Worm (Caenorhabditis elegans) whole organism, L4 larva: Measurements from ENCODE around the gene cest-25.

Source experiments
- F26F4.8 ChIP-seq: fragments of 200-800 bp; sonication (Bioruptor generic); conservative IDR thresholded peaks from 2 replicates; pipeline ENCODE4 v1.3.6; 2022; ENCODE audit warnings: missing genetic modification characterization, missing compliant biosample characterization
- F37D6.2 ChIP-seq: sonication (generic microtip); optimal IDR thresholded peaks from 2 replicates; lab custom pipeline; 2016; ENCODE audit warnings: mild to moderate bottlenecking, missing genetic modification characterization, missing compliant biosample characterization
- F44E2.7 ChIP-seq: fragments of 200-800 bp; sonication (Bioruptor generic); IDR thresholded peaks from 2 replicates; pipeline ENCODE4 v2.1.2; 2022; ENCODE audit warnings: missing genetic modification characterization, missing compliant biosample characterization
- F49E8.2 ChIP-seq: sonication (generic microtip); optimal IDR thresholded peaks from 2 replicates; lab custom pipeline; 2016; ENCODE audit warnings: missing compliant biosample characterization, mild to moderate bottlenecking, missing genetic modification characterization, borderline replicate concordance
- R02D3.7 ChIP-seq: fragments of 150-350 bp; sonication (generic microtip); optimal IDR thresholded peaks from 3 replicates; lab custom pipeline; 2014; ENCODE audit warnings: missing biosample characterization, missing genetic modification characterization
- Y105C5A.15 ChIP-seq: fragments of 200-800 bp; sonication (Bioruptor generic); IDR thresholded peaks from 2 replicates; pipeline ENCODE4 v1.3.6; 2022; ENCODE audit warnings: missing genetic modification characterization, missing compliant biosample characterization
- Y5F2A.4 ChIP-seq: fragments of 200-800 bp; sonication (Bioruptor generic); optimal IDR thresholded peaks from 2 replicates; lab custom pipeline; 2018; ENCODE audit warnings: mild to moderate bottlenecking, missing genetic modification characterization, missing compliant biosample characterization
- aha-1 ChIP-seq: fragments of 150-350 bp; peaks from one replicate; lab custom pipeline; 2014; ENCODE audit warnings: missing biosample characterization, missing genetic modification characterization
- aly-2 ChIP-seq: sonication (generic microtip); optimal IDR thresholded peaks from 2 replicates; lab custom pipeline; 2018; ENCODE audit warnings: missing biosample characterization, missing genetic modification characterization
- ama-1 ChIP-seq: fragments of 150-350 bp; optimal IDR thresholded peaks from 2 replicates; lab custom pipeline; 2014; ENCODE audit warnings: inconsistent platforms, mixed read lengths
- arid-1 ChIP-seq: fragments of 200-800 bp; sonication (Bioruptor generic); conservative IDR thresholded peaks from 2 replicates; pipeline ENCODE4 v1.3.6; 2022; ENCODE audit warnings: missing genetic modification reagents, missing genetic modification characterization, missing compliant biosample characterization
- ceh-44 ChIP-seq: fragments of 200-800 bp; sonication (Bioruptor generic); IDR thresholded peaks from 2 replicates; pipeline ENCODE4 v1.3.6; 2022; ENCODE audit warnings: missing genetic modification reagents, missing genetic modification characterization, missing compliant biosample characterization
- ceh-62 ChIP-seq: sonication (generic microtip); optimal IDR thresholded peaks from 2 replicates; lab custom pipeline; 2017; ENCODE audit warnings: missing biosample characterization, missing genetic modification characterization
- ceh-82 ChIP-seq: sonication (generic microtip); optimal IDR thresholded peaks from 2 replicates; lab custom pipeline; 2017; ENCODE audit warnings: missing biosample characterization, missing genetic modification characterization
- daf-16 ChIP-seq, 3 experiments: sonication (generic microtip); optimal IDR thresholded peaks; 2 replicates each; lab custom pipeline; 2016 to 2017; ENCODE audit warnings: missing genetic modification characterization in 3 of 3, missing genetic modification reagents in 3 of 3, mild to moderate bottlenecking in 2 of 3, missing compliant biosample characterization in 2 of 3, missing biosample characterization in 1 of 3, moderate library complexity in 1 of 3
- daf-8 ChIP-seq: fragments of 200-800 bp; sonication (Bioruptor generic); IDR thresholded peaks from 2 replicates; pipeline ENCODE4 v1.3.6; 2022; ENCODE audit warnings: missing genetic modification characterization, missing compliant biosample characterization
- dmd-6 ChIP-seq: fragments of 200-800 bp; sonication (Bioruptor generic); IDR thresholded peaks from 2 replicates; pipeline ENCODE4 v1.3.6; 2022; ENCODE audit warnings: missing genetic modification reagents, missing genetic modification characterization, missing compliant biosample characterization
- duxl-1 ChIP-seq: sonication (generic microtip); optimal IDR thresholded peaks from 2 replicates; lab custom pipeline; 2016; ENCODE audit warnings: mild to moderate bottlenecking, missing genetic modification characterization, moderate library complexity, missing compliant biosample characterization; ENCODE audit not compliant: poor library complexity
- dve-1 ChIP-seq: sonication (generic microtip); optimal IDR thresholded peaks from 2 replicates; lab custom pipeline; 2017; ENCODE audit warnings: antibody characterized with exemption, mild to moderate bottlenecking, missing genetic modification characterization, missing compliant biosample characterization; ENCODE audit not compliant: insufficient read depth
- hlh-11 ChIP-seq: fragments of 200-800 bp; sonication (Bioruptor generic); optimal IDR thresholded peaks from 2 replicates; lab custom pipeline; 2018; ENCODE audit warnings: mild to moderate bottlenecking, missing genetic modification characterization, missing compliant biosample characterization
- hlh-30 ChIP-seq: sonication (generic microtip); optimal IDR thresholded peaks from 2 replicates; lab custom pipeline; 2017; ENCODE audit warnings: antibody characterized with exemption, mild to moderate bottlenecking, missing genetic modification characterization, missing compliant biosample characterization; ENCODE audit not compliant: insufficient read depth
- hmg-1.1 ChIP-seq: fragments of 200-800 bp; sonication (Bioruptor generic); IDR thresholded peaks from 2 replicates; pipeline ENCODE4 v1.3.6; 2022; ENCODE audit warnings: missing genetic modification reagents, missing genetic modification characterization, missing compliant biosample characterization
- lin-15B ChIP-seq: fragments of 150-350 bp; sonication (generic microtip); optimal IDR thresholded peaks from 3 replicates; lab custom pipeline; 2014; ENCODE audit warnings: missing biosample characterization, missing genetic modification characterization
- lin-38 ChIP-seq: fragments of 200-800 bp; sonication (Bioruptor generic); IDR thresholded peaks from 2 replicates; pipeline ENCODE4 v1.3.6; 2022; ENCODE audit warnings: missing genetic modification reagents, missing genetic modification characterization, missing compliant biosample characterization
- lin-39 ChIP-seq: fragments of 150-350 bp; optimal IDR thresholded peaks from 2 replicates; lab custom pipeline; 2014; ENCODE audit warnings: missing biosample characterization, missing genetic modification reagents, missing genetic modification characterization
- mep-1 ChIP-seq: fragments of 150-350 bp; sonication (generic microtip); optimal IDR thresholded peaks from 3 replicates; lab custom pipeline; 2014; ENCODE audit warnings: missing biosample characterization, missing genetic modification characterization
- mes-2 ChIP-seq: sonication (generic microtip); optimal IDR thresholded peaks from 2 replicates; lab custom pipeline; 2016; ENCODE audit warnings: missing genotype, mild to moderate bottlenecking, missing genetic modification characterization, missing compliant biosample characterization; ENCODE audit not compliant: poor library complexity, severe bottlenecking
- mxl-3 ChIP-seq: fragments of 200-800 bp; sonication (Bioruptor generic); optimal IDR thresholded peaks from 2 replicates; lab custom pipeline; 2018; ENCODE audit warnings: mild to moderate bottlenecking, missing genetic modification characterization, missing compliant biosample characterization
- nhr-102 ChIP-seq: sonication (generic microtip); optimal IDR thresholded peaks from 2 replicates; lab custom pipeline; 2016; ENCODE audit warnings: mild to moderate bottlenecking, missing genetic modification characterization, moderate library complexity, missing compliant biosample characterization
- nhr-111 ChIP-seq: fragments of 200-800 bp; sonication (Bioruptor generic); optimal IDR thresholded peaks from 2 replicates; lab custom pipeline; 2018; ENCODE audit warnings: mild to moderate bottlenecking, missing genetic modification characterization, missing compliant biosample characterization
- nhr-237 ChIP-seq: sonication (generic microtip); optimal IDR thresholded peaks from 2 replicates; lab custom pipeline; 2017; ENCODE audit warnings: missing biosample characterization, missing genetic modification characterization
- nhr-28 ChIP-seq: fragments of 150-350 bp; optimal IDR thresholded peaks from 2 replicates; lab custom pipeline; 2014; ENCODE audit warnings: missing biosample characterization, missing genetic modification characterization
- nhr-42 ChIP-seq: fragments of 200-800 bp; sonication (Bioruptor generic); IDR thresholded peaks from 2 replicates; pipeline ENCODE4 v1.3.6; 2022; ENCODE audit warnings: missing genetic modification characterization, missing compliant biosample characterization
- pqm-1 ChIP-seq: sonication (generic microtip); optimal IDR thresholded peaks from 2 replicates; lab custom pipeline; 2017; ENCODE audit warnings: missing biosample characterization, missing genetic modification characterization
- set-16 ChIP-seq: fragments of 200-800 bp; sonication (Bioruptor generic); IDR thresholded peaks from 2 replicates; pipeline ENCODE4 v1.3.6; 2022; ENCODE audit warnings: missing genetic modification reagents, missing genetic modification characterization, missing compliant biosample characterization
- snpc-1.2 ChIP-seq: fragments of 200-800 bp; sonication (Bioruptor generic); IDR thresholded peaks from 2 replicates; pipeline ENCODE4 v1.3.6; 2022; ENCODE audit warnings: missing genetic modification reagents, missing genetic modification characterization, missing compliant biosample characterization
- unc-62 ChIP-seq, 3 experiments: fragments of 150-350 bp in 1 of 3; sonication (generic microtip); optimal IDR thresholded peaks in 2 of 3; peaks in 1 of 3; 1 replicate in 1 of 3; 2 replicates in 2 of 3; lab custom pipeline; 2014 to 2017; ENCODE audit warnings: missing biosample characterization in 3 of 3, missing genetic modification characterization in 3 of 3, missing genetic modification reagents in 3 of 3, missing genotype in 1 of 3
- zag-1 ChIP-seq: fragments of 150-350 bp; optimal IDR thresholded peaks from 2 replicates; lab custom pipeline; 2014; ENCODE audit warnings: missing biosample characterization, missing genetic modification characterization
- zip-2 ChIP-seq: fragments of 150-350 bp; optimal IDR thresholded peaks from 2 replicates; lab custom pipeline; 2014; ENCODE audit warnings: missing biosample characterization, missing genetic modification characterization

cest-25 gene

DNA sequence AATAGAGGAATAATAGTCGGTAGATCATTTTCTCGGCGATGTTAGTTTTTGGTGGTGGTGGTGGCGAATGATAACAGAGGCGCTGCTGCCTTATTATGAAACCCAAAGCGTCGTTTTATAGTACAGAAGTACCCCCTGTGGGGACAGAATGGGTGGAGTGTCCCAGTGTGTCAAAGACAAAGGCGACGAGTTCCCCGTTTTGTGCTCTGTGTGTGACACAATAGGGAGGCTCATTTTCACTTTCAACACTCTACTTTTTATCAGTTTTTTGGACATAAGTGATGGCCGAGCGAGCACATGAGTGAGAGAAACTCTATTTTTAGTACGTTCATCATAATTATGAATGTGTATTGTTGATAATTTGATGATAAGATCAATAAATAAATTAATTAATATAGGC, 21.4 kb upstream of the cest-25 start, which contains the start of gene pho-9 (continued):
- no peak for TF ChIP-seq lin-15B (tag; lab: Kevin White, UChicago)
- TF ChIP-seq mep-1: peak; percentile 17
- no peak for TF ChIP-seq Y5F2A.4
- peak; percentile 92 for TF ChIP-seq hlh-11 (tag; lab: Kevin White, UChicago)
- no peak for TF ChIP-seq aly-2
- TF ChIP-seq R02D3.7 (tag; lab: Kevin White, UChicago): no peak
- no peak for TF ChIP-seq snpc-1.2
- TF ChIP-seq daf-8 (GFP tag; lab: Robert Waterston, UW): no peak
- peak; percentile 80 for TF ChIP-seq nhr-102 (tag; lab: Kevin White, UChicago)
- no peak for TF ChIP-seq F44E2.7
- no peak for TF ChIP-seq mes-2 (tag; lab: Kevin White, UChicago)
- TF ChIP-seq ceh-44 (GFP tag; lab: Robert Waterston, UW): no peak
- no peak for TF ChIP-seq zag-1
- TF ChIP-seq zip-2 (tag; lab: Kevin White, UChicago): no peak
- TF ChIP-seq duxl-1: no peak
- peak; percentile 43 for TF ChIP-seq lin-38 (GFP tag; lab: Robert Waterston, UW)
- TF ChIP-seq F37D6.2 (tag; lab: Kevin White, UChicago): no peak
- TF ChIP-seq mxl-3 (GFP tag; lab: Kevin White, UChicago): peak; percentile 63
- no peak for TF ChIP-seq lin-39 (tag; lab: Kevin White, UChicago)
- no peak for TF ChIP-seq hmg-1.1 (GFP tag; lab: Robert Waterston, UW)
- no peak for TF ChIP-seq ama-1 (lab: Kevin White, UChicago)
- TF ChIP-seq set-16: no peak
- peak; percentile 93 for TF ChIP-seq dve-1 (tag; lab: Kevin White, UChicago)
- peak; percentile 98 for TF ChIP-seq aha-1 (tag; lab: Kevin White, UChicago)
- no peak for TF ChIP-seq ceh-82 (tag; lab: Kevin White, UChicago)
- TF ChIP-seq F49E8.2 (tag; lab: Kevin White, UChicago): no peak
- no peak for TF ChIP-seq nhr-237 (tag; lab: Kevin White, UChicago)
- no peak for TF ChIP-seq ceh-62 (tag; lab: Kevin White, UChicago)
- TF ChIP-seq dmd-6 (GFP tag; lab: Robert Waterston, UW): peak; percentile 86
- TF ChIP-seq, all 104 proteins: peak for 25

DNA sequence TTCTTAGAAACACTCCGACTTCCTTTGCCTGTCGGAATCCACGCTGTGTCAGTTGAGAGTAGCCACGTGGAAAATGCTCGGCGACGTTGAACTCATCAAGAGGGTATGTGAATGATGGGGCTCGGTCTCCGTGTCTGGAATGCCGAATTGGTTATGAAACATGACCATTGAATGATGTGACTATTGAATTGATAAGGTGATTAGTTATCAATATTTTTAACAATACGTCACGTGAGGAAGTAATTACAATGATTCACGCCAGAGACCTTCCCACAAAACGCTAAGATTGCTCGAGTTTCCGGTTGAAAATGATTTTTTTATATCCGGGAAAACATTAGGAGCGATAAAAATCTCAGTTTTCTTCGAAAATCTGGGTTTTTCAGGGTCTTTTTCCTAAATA, 20.0 kb upstream of the cest-25 start:
- TF ChIP-seq arid-1 (GFP tag; lab: Robert Waterston, UW) (no peak), R02D3.7 (tag; lab: Kevin White, UChicago) (no peak), nhr-111 (GFP tag; lab: Kevin White, UChicago) (no peak), F26F4.8 (GFP tag; lab: Robert Waterston, UW) (no peak), mep-1 (no peak), nhr-28 (tag; lab: Kevin White, UChicago) (peak; percentile 49), dve-1 (tag; lab: Kevin White, UChicago) (no peak), hmg-1.1 (GFP tag; lab: Robert Waterston, UW) (no peak), dmd-6 (GFP tag; lab: Robert Waterston, UW) (peak; percentile 46; the same call in 1 of the 2 replicates), lin-38 (GFP tag; lab: Robert Waterston, UW) (peak; percentile 21; the same call in 1 of the 2 replicates), daf-16 (GFP tag; optimal IDR thresholded peaks at IDR 0.05; lab: Kevin White, UChicago) (no peak), daf-16 (tag; optimal IDR thresholded peaks at IDR 0.05; lab: Kevin White, UChicago) (peak; percentile 17), mes-2 (tag; lab: Kevin White, UChicago) (no peak), Y105C5A.15 (GFP tag; lab: Robert Waterston, UW) (no peak), pqm-1 (tag; lab: Kevin White, UChicago) (peak; percentile 31), nhr-42 (GFP tag; lab: Robert Waterston, UW) (no peak), hlh-30 (peak; percentile 7), hlh-11 (tag; lab: Kevin White, UChicago) (peak; percentile 23), ceh-44 (GFP tag; lab: Robert Waterston, UW) (no peak), unc-62 (GFP tag; optimal IDR thresholded peaks at IDR 0.05 in 1 of 2; lab: Kevin White, UChicago) (no peak), unc-62 (tag; optimal IDR thresholded peaks at IDR 0.05; lab: Kevin White, UChicago) (no peak)
